Fruit fly (Drosophila melanogaster) whole organism, wandering third instar larva: Measurements from ENCODE around the gene Msp300.
A peak's percentile ranks its signal among the peaks of the same experiment; 100 is the strongest.

Source experiments
- CG9705 ChIP-seq: fragments of 200-800 bp; sonication (Bioruptor generic); optimal IDR thresholded peaks from 2 replicates; lab custom pipeline; 2018; ENCODE audit warnings: missing biosample characterization, mild to moderate bottlenecking, missing genetic modification characterization
- woc ChIP-seq: sonication (Bioruptor generic); optimal IDR thresholded peaks from 2 replicates; lab custom pipeline; 2016; ENCODE audit warnings: missing biosample characterization, mild to moderate bottlenecking, missing genetic modification characterization

Gene Msp300

DNA sequence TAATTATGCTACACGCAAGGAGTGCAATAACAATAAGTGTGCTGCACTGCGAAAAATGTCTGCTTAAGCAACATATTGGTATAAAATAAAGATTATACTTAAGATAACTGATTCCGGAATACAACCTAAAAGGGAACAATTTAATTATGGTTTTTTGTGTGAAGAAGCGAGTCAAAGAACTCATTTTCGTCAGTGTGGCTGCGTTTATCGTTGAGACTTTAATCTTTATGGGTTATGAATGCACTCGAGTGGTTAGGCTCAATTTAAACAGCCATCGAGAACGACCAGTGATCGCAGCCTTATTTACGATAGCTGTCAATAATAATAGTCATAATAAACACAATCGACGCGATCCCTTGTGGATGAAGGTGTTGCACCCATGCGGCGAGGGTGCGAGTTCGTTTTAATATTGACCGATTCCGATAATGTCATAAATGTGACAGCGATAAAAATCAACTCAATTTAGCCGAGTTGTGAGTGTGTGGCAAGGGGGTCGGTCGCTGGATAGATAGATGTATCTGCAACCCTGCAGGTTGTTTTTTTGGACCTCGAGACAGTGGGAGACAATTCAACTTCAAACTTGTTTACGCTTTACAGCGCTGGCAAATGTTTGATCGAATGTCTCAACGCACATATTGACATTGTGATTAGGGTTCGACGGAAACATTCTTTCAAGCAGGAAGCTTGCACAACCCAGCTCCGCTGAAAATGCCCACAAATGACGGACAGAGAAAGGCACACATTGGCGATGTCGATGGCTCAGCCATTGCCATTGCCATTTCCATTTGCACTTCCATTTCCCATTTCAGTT, 155.6 kb downstream of the Msp300 start (continued):
- TF ChIP-seq woc (GFP tag; lab: Kevin White, UChicago) (peak; percentile 69), CG9705 (GFP tag; lab: Kevin White, UChicago) (peak; percentile 19)
